Fruit fly (Drosophila melanogaster) S2 (cell line): ENCODE data around the gene dah.

ENCODE experiments used
- CG8478 ChIP-seq: fragments of >200 bp; optimal IDR thresholded peaks from 2 replicates; lab custom pipeline; 2018
- CTCF ChIP-seq, 2 experiments: fragments of >200 bp; optimal IDR thresholded peaks; 2 replicates each; lab custom pipeline; 2018

dm6 chrX:15299927-15300740 is 28.0 kb upstream of the dah start:
- no peak for TF ChIP-seq CG8478 (lab: Kevin White, UChicago)
- no peak for TF ChIP-seq CTCF (optimal IDR thresholded peaks at IDR 0.05; lab: Kevin White, UChicago)
